Fruit fly (Drosophila melanogaster) whole organism, prepupa: Measurements from ENCODE around the gene east.
A peak's percentile ranks its signal among the peaks of the same experiment; 100 is the strongest.

Experiments used
- CG11294 ChIP-seq: fragments of 200-800 bp; sonication (Bioruptor generic); IDR thresholded peaks from 2 replicates; pipeline ENCODE4 v1.3.6; 2022; ENCODE audit warnings: missing biosample characterization, missing genetic modification characterization
- CG11902 ChIP-seq: fragments of 200-800 bp; sonication (Bioruptor generic); optimal IDR thresholded peaks from 3 replicates; lab custom pipeline; 2016; ENCODE audit warnings: missing biosample characterization, missing genetic modification characterization
- CG32006 ChIP-seq: fragments of 200-800 bp; sonication (Bioruptor generic); optimal IDR thresholded peaks from 3 replicates; lab custom pipeline; 2017; ENCODE audit warnings: missing biosample characterization, mild to moderate bottlenecking, missing genetic modification characterization
- CG9139 ChIP-seq: fragments of 200-800 bp; sonication (Bioruptor generic); optimal IDR thresholded peaks from 3 replicates; lab custom pipeline; 2017; ENCODE audit warnings: missing biosample characterization, mild to moderate bottlenecking, missing genetic modification characterization
- Lpt ChIP-seq: fragments of 200-800 bp; sonication (Bioruptor generic); optimal IDR thresholded peaks from 3 replicates; lab custom pipeline; 2016; ENCODE audit warnings: missing biosample characterization, missing genetic modification characterization
- eg ChIP-seq: fragments of 200-800 bp; sonication (Bioruptor generic); IDR thresholded peaks from 3 replicates; pipeline ENCODE4 v1.3.6; 2022; ENCODE audit warnings: missing biosample characterization, missing genetic modification characterization
- svp ChIP-seq: fragments of 200-800 bp; sonication (Bioruptor generic); peaks from one replicate; lab custom pipeline; 2016; ENCODE audit warnings: missing biosample characterization, missing genetic modification characterization

DNA sequence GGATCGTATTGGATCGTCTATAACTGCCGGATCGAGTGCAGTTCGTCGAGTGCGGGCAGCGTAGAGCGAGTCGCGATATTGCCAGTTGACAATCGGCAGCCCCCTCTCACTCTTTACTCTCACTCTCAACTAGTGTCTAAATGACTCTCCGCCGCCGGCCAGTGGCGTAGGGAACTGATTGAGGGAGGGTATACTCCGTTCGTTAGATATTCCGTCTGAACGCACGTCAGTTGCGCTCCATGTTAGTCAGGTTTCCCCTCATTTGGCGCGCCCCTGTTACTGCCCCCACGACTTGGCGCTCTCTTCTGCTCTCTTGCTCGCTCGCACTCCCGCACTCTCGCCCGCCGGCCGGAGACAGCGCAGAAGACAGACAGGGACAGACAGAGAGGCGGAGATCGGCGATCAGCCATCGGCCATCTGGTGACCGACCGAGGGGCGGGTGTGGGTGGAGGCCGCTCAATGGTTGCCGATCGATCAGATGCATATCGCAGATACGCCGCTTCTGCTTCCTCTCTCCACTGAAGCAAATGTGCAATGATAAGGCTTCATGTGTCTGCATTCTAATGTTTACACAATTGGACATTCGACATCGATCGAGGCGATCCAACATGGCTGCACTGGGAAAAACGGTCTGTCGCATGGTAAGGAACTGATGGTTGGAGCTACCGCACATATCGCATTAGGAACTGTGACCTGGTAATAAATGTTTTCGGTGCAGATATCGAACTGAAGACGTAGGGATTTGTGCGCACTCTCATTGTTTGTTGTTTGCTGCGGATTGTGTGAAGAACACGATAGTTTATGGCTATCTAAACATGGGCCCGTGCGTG lies 39.6 kb downstream of the east start, which contains the start of gene moody:
- TF ChIP-seq CG11294 (peak; percentile 95), eg (peak; percentile 99), svp (peak; percentile 99), Lpt (GFP tag; lab: Kevin White, UChicago) (peak; percentile 92), CG11902 (GFP tag; lab: Kevin White, UChicago) (peak; percentile 94), CG32006 (peak; percentile 94), CG9139 (peak; percentile 83)
